Fruit fly (Drosophila melanogaster): Measurements from ENCODE around the gene Mur18B.
A peak's percentile ranks its signal among the peaks of the same experiment; 100 is the strongest.

The Mur18B gene

DNA sequence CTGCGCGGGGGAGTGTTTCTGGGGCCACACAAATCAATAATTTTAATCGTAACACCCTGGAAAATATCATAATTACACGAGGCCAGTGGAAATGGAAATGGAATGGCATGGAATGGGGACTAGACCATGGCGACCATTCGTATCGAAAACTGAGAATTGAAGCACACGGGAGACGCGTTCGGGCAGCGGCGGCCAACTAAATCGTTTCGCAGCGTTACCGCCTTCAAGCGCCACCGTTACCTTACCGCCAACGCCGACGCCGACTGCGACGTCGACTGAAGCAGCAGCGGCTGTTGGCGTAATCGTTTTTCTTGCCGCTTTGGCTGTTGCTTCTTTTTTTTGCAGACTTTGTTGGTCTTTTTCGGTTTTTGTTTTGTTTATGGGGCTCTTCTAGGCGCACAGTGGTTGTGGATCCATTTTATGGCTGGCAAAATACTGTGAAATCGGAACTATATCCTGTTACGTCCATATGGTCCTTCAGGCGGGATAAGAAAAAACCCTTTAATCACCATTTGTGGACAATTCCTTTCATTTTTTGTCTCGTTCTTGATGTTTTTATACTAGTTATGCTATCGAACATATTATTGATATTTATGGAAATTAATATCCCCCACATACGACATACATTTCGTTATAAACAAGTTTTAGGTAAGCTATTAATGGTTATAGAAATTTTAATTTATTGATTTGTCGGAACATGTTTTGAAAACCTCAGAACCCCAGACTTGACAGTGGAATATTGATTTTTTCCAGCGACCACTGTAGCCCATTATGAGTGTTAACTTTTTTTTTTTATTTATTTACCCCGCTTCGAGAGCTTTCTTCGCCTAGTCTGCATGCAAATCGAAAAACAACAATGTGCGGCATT lies 47.7 kb upstream of the Mur18B start (continued):
- peak; percentile 57; the same call in 1 of the 2 replicates for TF ChIP-seq onecut (GFP tag; IDR thresholded peaks at IDR 0.05)
- TF ChIP-seq Pdp1 (GFP tag; optimal IDR thresholded peaks at IDR 0.05), result peak in 1 of 2 experiments; percentile 84
- peak; percentile 0 for TF ChIP-seq Asciz (GFP tag; optimal IDR thresholded peaks at IDR 0.05)
- no peak for TF ChIP-seq CG8089 (GFP tag; optimal IDR thresholded peaks at IDR 0.05)
- peak; percentile 37 for TF ChIP-seq gem (tag; optimal IDR thresholded peaks at IDR 0.05)
- TF ChIP-seq CG34224 (GFP tag; IDR thresholded peaks at IDR 0.05; ENCODE audit: partially characterized antibody), result no peak
- TF ChIP-seq CG12942 (GFP tag; optimal IDR thresholded peaks at IDR 0.05), result no peak
- peak in 1 of 2 experiments; percentile 28 for TF ChIP-seq Hr51 (GFP tag; optimal IDR thresholded peaks at IDR 0.05)
- TF ChIP-seq Sox100B (GFP tag; optimal IDR thresholded peaks at IDR 0.05), result peak; percentile 32
- TF ChIP-seq CG12391 (tag; optimal IDR thresholded peaks at IDR 0.05), result peak; percentile 18
- TF ChIP-seq ara (GFP tag; IDR thresholded peaks at IDR 0.05), result 0 out of 2 replicates have a peak, but pooled peaks have one; percentile 12
- TF ChIP-seq dysf (GFP tag; IDR thresholded peaks at IDR 0.05), result peak; percentile 15; the same call in 1 of the 3 replicates
- TF ChIP-seq knrl (GFP tag; IDR thresholded peaks at IDR 0.05; ENCODE audit: partially characterized antibody), result no peak
- peak; percentile 78; the same call in 2 of the 4 replicates for TF ChIP-seq chinmo (GFP tag; IDR thresholded peaks at IDR 0.05; ENCODE audit: partially characterized antibody)
- no peak for TF ChIP-seq Hr39 (optimal IDR thresholded peaks at IDR 0.05)
- peak; percentile 19 for TF ChIP-seq nmo (GFP tag; optimal IDR thresholded peaks at IDR 0.05)
- TF ChIP-seq nom (GFP tag; optimal IDR thresholded peaks at IDR 0.05), result peak; percentile 75
- no peak for TF ChIP-seq Ets97D (GFP tag; optimal IDR thresholded peaks at IDR 0.05)
- TF ChIP-seq kni (GFP tag; optimal IDR thresholded peaks at IDR 0.05), result no peak
- no peak for TF ChIP-seq otp (GFP tag; IDR thresholded peaks at IDR 0.05)
- peak; percentile 36 for TF ChIP-seq CG2678 (tag; optimal IDR thresholded peaks at IDR 0.05)
- TF ChIP-seq TFAM (GFP tag; optimal IDR thresholded peaks at IDR 0.05), result no peak
- peak; percentile 6 for TF ChIP-seq CG18262 (tag; optimal IDR thresholded peaks at IDR 0.05)
- TF ChIP-seq Adf1 (GFP tag; IDR thresholded peaks at IDR 0.05), result peak; percentile 97
- TF ChIP-seq Dad (GFP tag; optimal IDR thresholded peaks at IDR 0.05), result no peak
- peak; percentile 38; the same call in 1 of the 2 replicates for TF ChIP-seq CG6689 (GFP tag; IDR thresholded peaks at IDR 0.05)
- TF ChIP-seq tll (GFP tag; optimal IDR thresholded peaks at IDR 0.05), result no peak
- no peak for TF ChIP-seq Nf-YC (tag; optimal IDR thresholded peaks at IDR 0.05)
- 0 out of 2 replicates have a peak, but pooled peaks have one; percentile 17 for TF ChIP-seq CG32767 (GFP tag; IDR thresholded peaks at IDR 0.05)
- TF ChIP-seq nerfin-1 (tag; optimal IDR thresholded peaks at IDR 0.05), result no peak
- TF ChIP-seq CG42726 (GFP tag; IDR thresholded peaks at IDR 0.05; ENCODE audit: partially characterized antibody), result no peak
- TF ChIP-seq CG11504 (tag; optimal IDR thresholded peaks at IDR 0.05), result peak; percentile 49
- peak; percentile 73 for TF ChIP-seq sens (GFP tag)
- TF ChIP-seq Meics (GFP tag; optimal IDR thresholded peaks at IDR 0.05), result peak; percentile 40
- no peak for TF ChIP-seq Dek (tag; optimal IDR thresholded peaks at IDR 0.05)
- peak; percentile 1 for TF ChIP-seq phol (tag; optimal IDR thresholded peaks at IDR 0.05)
- TF ChIP-seq fu2 (GFP tag; optimal IDR thresholded peaks at IDR 0.05), result no peak
- TF ChIP-seq CG12769 (tag; optimal IDR thresholded peaks at IDR 0.05), result peak; percentile 47
- TF ChIP-seq dpn (GFP tag; optimal IDR thresholded peaks at IDR 0.05), result peak in 1 of 2 experiments; percentile 11
- TF ChIP-seq fd96Cb (tag; optimal IDR thresholded peaks at IDR 0.05), result peak; percentile 10
- TF ChIP-seq tx (GFP tag; optimal IDR thresholded peaks at IDR 0.05), result no peak
- TF ChIP-seq CG30403 (GFP tag; optimal IDR thresholded peaks at IDR 0.05), result peak; percentile 2
- no peak for TF ChIP-seq Antp (GFP tag; optimal IDR thresholded peaks at IDR 0.05)
- TF ChIP-seq Mrtf (GFP tag; IDR thresholded peaks at IDR 0.05), result no peak
- TF ChIP-seq dmrt99B (tag; optimal IDR thresholded peaks at IDR 0.05), result peak; percentile 50
- TF ChIP-seq CG14667 (GFP tag; IDR thresholded peaks at IDR 0.05), result peak; percentile 35; the same call in 1 of the 2 replicates
- TF ChIP-seq Med (GFP tag), result peak; percentile 84
